Worm (Caenorhabditis elegans): Measurements from ENCODE around the gene sma-1.

The sma-1 gene

DNA sequence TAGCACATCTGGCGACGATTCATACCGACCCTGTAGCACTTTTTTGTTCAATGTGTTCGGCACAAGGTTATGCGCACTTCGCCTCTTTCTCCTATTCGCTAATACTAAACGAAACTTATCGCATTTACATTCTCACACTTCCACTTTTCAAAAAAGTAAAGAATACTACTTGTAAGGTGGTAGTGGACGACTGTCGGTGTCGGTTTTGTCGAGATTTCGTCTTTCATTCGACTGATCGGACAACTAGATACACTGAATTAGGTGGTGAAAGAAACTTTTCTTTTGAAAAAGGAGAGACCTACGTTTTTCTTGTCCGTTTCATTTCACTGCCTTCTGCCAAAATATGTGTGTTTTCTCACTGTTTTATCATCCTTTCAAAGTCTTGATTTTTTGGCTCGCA lies 1.6 kb upstream of the sma-1 start:
- TF ChIP-seq mdt-29 (GFP tag; IDR thresholded peaks at IDR 0.05) (no peak), saeg-2 (GFP tag; IDR thresholded peaks at IDR 0.05) (no peak), fkh-10 (GFP tag; optimal IDR thresholded peaks at IDR 0.05) (no peak), spr-3 (GFP tag; optimal IDR thresholded peaks at IDR 0.05) (no peak), zag-1 (tag; optimal IDR thresholded peaks at IDR 0.05) (no peak), F26F4.8 (GFP tag; conservative IDR thresholded peaks at IDR 0.05) (no peak), lsy-2 (tag; optimal IDR thresholded peaks at IDR 0.05) (no peak), hlh-11 (tag; optimal IDR thresholded peaks at IDR 0.05) (no peak), jun-1 (tag; optimal IDR thresholded peaks at IDR 0.05) (no peak), nhr-41 (GFP tag; IDR thresholded peaks at IDR 0.05) (no peak), lin-13 (GFP tag; optimal IDR thresholded peaks at IDR 0.05) (no peak), mxl-3 (GFP tag; optimal IDR thresholded peaks at IDR 0.05) (no peak), F49E8.2 (tag; optimal IDR thresholded peaks at IDR 0.05; ENCODE audit: borderline replicate concordance) (no peak), ama-1 (optimal IDR thresholded peaks at IDR 0.05) (no peak), dve-1 (tag; optimal IDR thresholded peaks at IDR 0.05; ENCODE audit: insufficient read depth) (no peak)

DNA sequence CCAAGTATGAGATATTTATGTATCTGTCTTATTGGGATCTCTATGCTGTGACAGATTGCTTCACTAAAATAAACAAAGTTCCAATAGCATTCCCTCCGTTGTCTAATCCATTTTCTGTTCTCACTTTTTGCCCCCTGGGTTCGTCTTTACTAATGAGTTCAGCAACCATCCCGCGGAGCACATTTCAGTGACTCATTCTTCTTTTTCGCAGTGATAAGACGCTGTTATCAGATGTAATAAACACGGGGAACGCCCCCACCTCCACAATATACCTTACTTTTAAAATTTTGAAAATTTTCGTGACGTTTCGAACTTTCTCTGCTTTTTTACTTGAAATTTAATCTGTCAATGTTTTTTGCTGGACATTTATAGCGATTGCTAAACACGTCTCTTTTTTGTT lies 878 bp downstream of the sma-1 start:
- no peak for TF ChIP-seq arid-1 (GFP tag; conservative IDR thresholded peaks at IDR 0.05)
- TF ChIP-seq hlh-11 (tag; optimal IDR thresholded peaks at IDR 0.05) = peak; percentile 54
- no peak for TF ChIP-seq F26F4.8 (GFP tag; conservative IDR thresholded peaks at IDR 0.05)
- no peak for TF ChIP-seq nhr-76 (tag; optimal IDR thresholded peaks at IDR 0.05)
- no peak for TF ChIP-seq lsy-2 (tag; optimal IDR thresholded peaks at IDR 0.05)
- no peak for TF ChIP-seq zfp-3 (GFP tag; conservative IDR thresholded peaks at IDR 0.05)
- TF ChIP-seq Y105C5A.15 (GFP tag; IDR thresholded peaks at IDR 0.05) = no peak
- peak; percentile 72 for TF ChIP-seq pqm-1 (tag; optimal IDR thresholded peaks at IDR 0.05)
- TF ChIP-seq daf-16 (GFP tag; optimal IDR thresholded peaks at IDR 0.05) = no peak
- peak; percentile 29 for TF ChIP-seq daf-16 (tag; optimal IDR thresholded peaks at IDR 0.05)
- TF ChIP-seq dve-1 (tag; optimal IDR thresholded peaks at IDR 0.05; ENCODE audit: insufficient read depth) = peak; percentile 14
- TF ChIP-seq ceh-44 (GFP tag; IDR thresholded peaks at IDR 0.05) = no peak
- no peak for TF ChIP-seq tra-1 (GFP tag; IDR thresholded peaks at IDR 0.05)
- peak in 1 of 2 experiments; percentile 2 for TF ChIP-seq mdl-1 (tag; optimal IDR thresholded peaks at IDR 0.05)
- no peak for TF ChIP-seq cey-2 (tag; optimal IDR thresholded peaks at IDR 0.05; ENCODE audit: borderline replicate concordance, insufficient read depth)
- no peak for TF ChIP-seq fos-1 (tag; optimal IDR thresholded peaks at IDR 0.05)
- TF ChIP-seq T26A8.4 (GFP tag; IDR thresholded peaks at IDR 0.05) = no peak
- no peak for TF ChIP-seq F37D6.2 (tag; optimal IDR thresholded peaks at IDR 0.05)
- no peak for TF ChIP-seq nhr-237 (tag; optimal IDR thresholded peaks at IDR 0.05)
- no peak for TF ChIP-seq F10B5.3 (tag; optimal IDR thresholded peaks at IDR 0.05)
- TF ChIP-seq aha-1 (tag) = peak; percentile 50
- TF ChIP-seq Y48G9A.11 (GFP tag; IDR thresholded peaks at IDR 0.05) = no peak
- TF ChIP-seq nhr-28 (tag; optimal IDR thresholded peaks at IDR 0.05) = peak; percentile 34
- TF ChIP-seq dmd-6 (GFP tag; IDR thresholded peaks at IDR 0.05) = peak; percentile 48; the same call in 1 of the 2 replicates
- TF ChIP-seq ztf-7 (tag; optimal IDR thresholded peaks at IDR 0.05) = no peak

DNA sequence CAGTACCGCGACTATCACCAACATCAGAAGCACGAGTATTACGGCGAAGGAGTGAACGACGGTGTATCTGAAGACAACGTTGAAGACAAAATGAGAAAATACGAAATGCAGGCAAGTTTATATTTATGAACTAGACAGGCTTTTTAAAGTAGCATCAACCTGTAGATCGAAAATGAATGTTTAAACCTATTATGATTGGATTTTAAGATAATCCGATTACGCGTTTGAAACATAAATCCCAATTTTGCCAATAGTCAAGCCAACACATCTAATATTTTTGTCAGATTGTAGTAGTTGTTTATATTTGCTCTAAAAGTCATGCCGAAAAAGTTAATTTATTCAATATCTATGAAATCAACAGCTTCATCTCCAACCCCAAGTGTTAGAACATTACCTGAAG lies 2.0 kb downstream of the sma-1 start:
- TF ChIP-seq zip-11 (GFP tag; IDR thresholded peaks at IDR 0.05) (no peak), ama-1 (optimal IDR thresholded peaks at IDR 0.05) (no peak), aha-1 (tag) (peak; percentile 94), nhr-28 (tag; optimal IDR thresholded peaks at IDR 0.05) (no peak), mdt-29 (GFP tag; IDR thresholded peaks at IDR 0.05) (no peak), snpc-1.2 (GFP tag; IDR thresholded peaks at IDR 0.05) (no peak), zfp-2 (tag; optimal IDR thresholded peaks at IDR 0.05) (no peak), dmd-8 (GFP tag; IDR thresholded peaks at IDR 0.05) (no peak), madf-5 (GFP tag; IDR thresholded peaks at IDR 0.05) (no peak)

Data from whole organism, L4 larva.